Worm (Caenorhabditis elegans) whole organism, late embryonic: ENCODE results near the gene unc-68.

Experiments used
- F13H6.1 ChIP-seq: sonication (generic microtip); optimal IDR thresholded peaks from 2 replicates; lab custom pipeline; 2016; ENCODE audit warnings: missing genetic modification characterization, missing compliant biosample characterization
- elt-4 ChIP-seq: sonication (generic microtip); optimal IDR thresholded peaks from 2 replicates; lab custom pipeline; 2016; ENCODE audit warnings: missing genetic modification characterization, missing compliant biosample characterization
- ets-4 ChIP-seq: sonication (generic microtip); optimal IDR thresholded peaks from 2 replicates; lab custom pipeline; 2016; ENCODE audit warnings: missing genetic modification characterization, missing compliant biosample characterization
- fkh-10 ChIP-seq: fragments of 150-350 bp; optimal IDR thresholded peaks from 2 replicates; lab custom pipeline; 2014; ENCODE audit warnings: missing biosample characterization, missing genetic modification reagents, missing genetic modification characterization
- hlh-15 ChIP-seq: sonication (generic microtip); optimal IDR thresholded peaks from 2 replicates; lab custom pipeline; 2016; ENCODE audit warnings: missing genetic modification characterization, missing compliant biosample characterization
- hlh-30 ChIP-seq: sonication (generic microtip); optimal IDR thresholded peaks from 2 replicates; lab custom pipeline; 2017; ENCODE audit warnings: antibody characterized with exemption, missing genetic modification characterization, missing compliant biosample characterization; ENCODE audit not compliant: insufficient read depth
- rnt-1 ChIP-seq: sonication (generic microtip); optimal IDR thresholded peaks from 2 replicates; lab custom pipeline; 2016; ENCODE audit warnings: missing genetic modification characterization, missing compliant biosample characterization
- tbx-2 ChIP-seq: sonication (generic microtip); optimal IDR thresholded peaks from 2 replicates; lab custom pipeline; 2016; ENCODE audit warnings: missing genetic modification characterization, missing compliant biosample characterization
- unc-55 ChIP-seq: sonication (generic microtip); optimal IDR thresholded peaks from 2 replicates; lab custom pipeline; 2017; ENCODE audit warnings: missing biosample characterization, missing genetic modification reagents, missing genetic modification characterization
- zip-5 ChIP-seq: sonication (generic microtip); optimal IDR thresholded peaks from 2 replicates; lab custom pipeline; 2016; ENCODE audit warnings: missing genetic modification characterization, missing compliant biosample characterization

DNA sequence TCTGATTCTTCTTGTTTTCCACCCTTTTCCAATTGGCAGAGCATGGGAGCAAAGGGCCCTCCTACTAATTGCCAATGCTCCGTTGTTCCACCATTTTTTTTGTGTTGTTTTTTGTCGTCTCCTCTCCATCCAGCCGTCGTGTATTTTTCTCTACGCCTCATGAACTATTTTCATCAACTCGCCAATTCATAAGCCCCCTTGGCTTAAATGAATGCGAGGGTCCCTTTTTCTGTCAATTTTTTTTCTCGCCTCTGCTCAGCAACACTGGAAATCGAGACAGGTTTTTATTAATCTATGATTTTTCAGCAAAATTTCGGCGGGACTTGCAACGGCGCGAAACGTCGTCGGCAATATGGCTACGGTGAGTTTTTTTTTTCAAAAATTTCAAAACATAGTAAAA, 47.8 kb downstream of the unc-68 start, which contains the start of gene unc-70:
- TF ChIP-seq rnt-1 (tag; lab: Kevin White, UChicago), result no peak
- TF ChIP-seq fkh-10, result no peak
- no peak for TF ChIP-seq unc-55 (GFP tag; lab: Kevin White, UChicago)
- TF ChIP-seq F13H6.1 (tag; lab: Kevin White, UChicago), result no peak
- no peak for TF ChIP-seq zip-5 (tag; lab: Kevin White, UChicago)
- no peak for TF ChIP-seq elt-4 (tag; lab: Kevin White, UChicago)
- TF ChIP-seq ets-4 (tag; lab: Kevin White, UChicago), result no peak
- TF ChIP-seq hlh-15 (tag; lab: Kevin White, UChicago), result no peak
- TF ChIP-seq hlh-30 (tag; lab: Kevin White, UChicago), result no peak
- TF ChIP-seq tbx-2 (tag; lab: Kevin White, UChicago), result no peak
